Worm (Caenorhabditis elegans) whole organism, L4 larva: ENCODE measurements around the gene ZC250.4.

ENCODE experiments used
- F26F4.8 ChIP-seq: fragments of 200-800 bp; sonication (Bioruptor generic); conservative IDR thresholded peaks from 2 replicates; pipeline ENCODE4 v1.3.6; 2022; ENCODE audit warnings: missing genetic modification characterization, missing compliant biosample characterization
- F44E2.7 ChIP-seq: fragments of 200-800 bp; sonication (Bioruptor generic); IDR thresholded peaks from 2 replicates; pipeline ENCODE4 v2.1.2; 2022; ENCODE audit warnings: missing genetic modification characterization, missing compliant biosample characterization
- F49E8.2 ChIP-seq: sonication (generic microtip); optimal IDR thresholded peaks from 2 replicates; lab custom pipeline; 2016; ENCODE audit warnings: missing compliant biosample characterization, mild to moderate bottlenecking, missing genetic modification characterization, borderline replicate concordance
- R02D3.7 ChIP-seq: fragments of 150-350 bp; sonication (generic microtip); optimal IDR thresholded peaks from 3 replicates; lab custom pipeline; 2014; ENCODE audit warnings: missing biosample characterization, missing genetic modification characterization
- T20F7.1 ChIP-seq: fragments of 200-800 bp; sonication (Bioruptor generic); optimal IDR thresholded peaks from 2 replicates; lab custom pipeline; 2018; ENCODE audit warnings: mild to moderate bottlenecking, missing genetic modification characterization, missing compliant biosample characterization
- T26A8.4 ChIP-seq: fragments of 200-800 bp; sonication (Bioruptor generic); IDR thresholded peaks from 2 replicates; pipeline ENCODE4 v1.3.6; 2022; ENCODE audit warnings: missing genetic modification characterization, missing compliant biosample characterization
- aly-2 ChIP-seq: sonication (generic microtip); optimal IDR thresholded peaks from 2 replicates; lab custom pipeline; 2018; ENCODE audit warnings: missing biosample characterization, missing genetic modification characterization
- attf-4 ChIP-seq: sonication (generic microtip); optimal IDR thresholded peaks from 3 replicates; lab custom pipeline; 2017; ENCODE audit warnings: missing biosample characterization, missing genetic modification characterization
- ceh-32 ChIP-seq: sonication (generic microtip); optimal IDR thresholded peaks from 2 replicates; lab custom pipeline; 2016; ENCODE audit warnings: mild to moderate bottlenecking, missing genetic modification characterization, missing compliant biosample characterization; ENCODE audit not compliant: poor library complexity
- ceh-62 ChIP-seq: sonication (generic microtip); optimal IDR thresholded peaks from 2 replicates; lab custom pipeline; 2017; ENCODE audit warnings: missing biosample characterization, missing genetic modification characterization
- ctbp-1 ChIP-seq: fragments of 200-800 bp; sonication (Bioruptor generic); IDR thresholded peaks from 2 replicates; pipeline ENCODE4 v1.3.6; 2022; ENCODE audit warnings: missing genetic modification reagents, missing genetic modification characterization, missing compliant biosample characterization
- daf-12 ChIP-seq: fragments of 150-350 bp; optimal IDR thresholded peaks from 2 replicates; lab custom pipeline; 2014; ENCODE audit warnings: missing biosample characterization, missing genetic modification reagents, missing genetic modification characterization
- daf-19 ChIP-seq: fragments of 200-800 bp; sonication (Bioruptor generic); conservative IDR thresholded peaks from 2 replicates; pipeline ENCODE4 v1.3.6; 2022; ENCODE audit warnings: missing genetic modification characterization, missing compliant biosample characterization
- dmd-8 ChIP-seq: fragments of 200-800 bp; sonication (Bioruptor generic); IDR thresholded peaks from 2 replicates; pipeline ENCODE4 v1.3.6; 2022; ENCODE audit warnings: missing genetic modification characterization, missing compliant biosample characterization
- dmd-9 ChIP-seq: fragments of 200-800 bp; sonication (Bioruptor generic); IDR thresholded peaks from 2 replicates; pipeline ENCODE4 v1.3.6; 2022; ENCODE audit warnings: missing genetic modification reagents, missing genetic modification characterization, missing compliant biosample characterization
- dpl-1 ChIP-seq: fragments of 150-350 bp; optimal IDR thresholded peaks from 2 replicates; lab custom pipeline; 2014; ENCODE audit warnings: missing biosample characterization, missing genetic modification reagents, missing genetic modification characterization
- duxl-1 ChIP-seq: sonication (generic microtip); optimal IDR thresholded peaks from 2 replicates; lab custom pipeline; 2016; ENCODE audit warnings: mild to moderate bottlenecking, missing genetic modification characterization, moderate library complexity, missing compliant biosample characterization; ENCODE audit not compliant: poor library complexity
- dve-1 ChIP-seq: sonication (generic microtip); optimal IDR thresholded peaks from 2 replicates; lab custom pipeline; 2017; ENCODE audit warnings: antibody characterized with exemption, mild to moderate bottlenecking, missing genetic modification characterization, missing compliant biosample characterization; ENCODE audit not compliant: insufficient read depth
- egl-27 ChIP-seq: sonication (generic microtip); optimal IDR thresholded peaks from 3 replicates; lab custom pipeline; 2017; ENCODE audit warnings: missing biosample characterization, missing genetic modification reagents, missing genetic modification characterization
- fkh-10 ChIP-seq: fragments of 150-350 bp; optimal IDR thresholded peaks from 2 replicates; lab custom pipeline; 2014; ENCODE audit warnings: missing biosample characterization, missing genetic modification reagents, missing genetic modification characterization
- fos-1 ChIP-seq: fragments of 150-350 bp; optimal IDR thresholded peaks from 2 replicates; lab custom pipeline; 2014; ENCODE audit warnings: missing biosample characterization, missing genetic modification characterization
- hif-1 ChIP-seq, 2 experiments: sonication (generic microtip); optimal IDR thresholded peaks; 2 replicates each; lab custom pipeline; 2016 to 2017; ENCODE audit warnings: missing compliant biosample characterization in 2 of 2, missing genetic modification characterization in 2 of 2, missing genetic modification reagents in 2 of 2, missing genotype in 2 of 2, mild to moderate bottlenecking in 1 of 2
- hlh-11 ChIP-seq: fragments of 200-800 bp; sonication (Bioruptor generic); optimal IDR thresholded peaks from 2 replicates; lab custom pipeline; 2018; ENCODE audit warnings: mild to moderate bottlenecking, missing genetic modification characterization, missing compliant biosample characterization
- hlh-30 ChIP-seq: sonication (generic microtip); optimal IDR thresholded peaks from 2 replicates; lab custom pipeline; 2017; ENCODE audit warnings: antibody characterized with exemption, mild to moderate bottlenecking, missing genetic modification characterization, missing compliant biosample characterization; ENCODE audit not compliant: insufficient read depth
- jun-1 ChIP-seq: fragments of 150-350 bp; optimal IDR thresholded peaks from 2 replicates; lab custom pipeline; 2014; ENCODE audit warnings: missing biosample characterization, missing genetic modification reagents, missing genetic modification characterization
- lin-15B ChIP-seq: fragments of 150-350 bp; sonication (generic microtip); optimal IDR thresholded peaks from 3 replicates; lab custom pipeline; 2014; ENCODE audit warnings: missing biosample characterization, missing genetic modification characterization
- lsy-2 ChIP-seq, 2 experiments: fragments of 150-350 bp in 1 of 2; sonication (generic microtip) in 1 of 2; optimal IDR thresholded peaks; 2 replicates each; lab custom pipeline; 2014 to 2017; ENCODE audit warnings: missing biosample characterization in 2 of 2, missing genetic modification characterization in 2 of 2
- madf-5 ChIP-seq, 2 experiments: fragments of 200-800 bp; sonication (Bioruptor generic); IDR thresholded peaks; 2 replicates each; pipeline ENCODE4 v1.3.6; 2022; ENCODE audit warnings: missing compliant biosample characterization in 2 of 2, missing genetic modification characterization in 2 of 2
- madf-9 ChIP-seq: fragments of 200-800 bp; sonication (Bioruptor generic); conservative IDR thresholded peaks from 2 replicates; pipeline ENCODE4 v1.3.6; 2022; ENCODE audit warnings: missing genetic modification reagents, missing genetic modification characterization, missing compliant biosample characterization
- mep-1 ChIP-seq: fragments of 150-350 bp; sonication (generic microtip); optimal IDR thresholded peaks from 3 replicates; lab custom pipeline; 2014; ENCODE audit warnings: missing biosample characterization, missing genetic modification characterization
- nhr-102 ChIP-seq: sonication (generic microtip); optimal IDR thresholded peaks from 2 replicates; lab custom pipeline; 2016; ENCODE audit warnings: mild to moderate bottlenecking, missing genetic modification characterization, moderate library complexity, missing compliant biosample characterization
- nhr-11 ChIP-seq: fragments of 150-350 bp; optimal IDR thresholded peaks from 2 replicates; lab custom pipeline; 2014; ENCODE audit warnings: missing biosample characterization, missing genetic modification characterization
- nhr-237 ChIP-seq: sonication (generic microtip); optimal IDR thresholded peaks from 2 replicates; lab custom pipeline; 2017; ENCODE audit warnings: missing biosample characterization, missing genetic modification characterization
- nhr-28 ChIP-seq: fragments of 150-350 bp; optimal IDR thresholded peaks from 2 replicates; lab custom pipeline; 2014; ENCODE audit warnings: missing biosample characterization, missing genetic modification characterization
- nhr-42 ChIP-seq: fragments of 200-800 bp; sonication (Bioruptor generic); IDR thresholded peaks from 2 replicates; pipeline ENCODE4 v1.3.6; 2022; ENCODE audit warnings: missing genetic modification characterization, missing compliant biosample characterization
- nhr-48 ChIP-seq: sonication (generic microtip); optimal IDR thresholded peaks from 2 replicates; lab custom pipeline; 2016; ENCODE audit warnings: mild to moderate bottlenecking, missing genetic modification characterization, missing compliant biosample characterization
- nhr-77 ChIP-seq: fragments of 150-350 bp; optimal IDR thresholded peaks from 2 replicates; lab custom pipeline; 2014; ENCODE audit warnings: missing biosample characterization, missing genetic modification characterization
- pqm-1 ChIP-seq: sonication (generic microtip); optimal IDR thresholded peaks from 2 replicates; lab custom pipeline; 2017; ENCODE audit warnings: missing biosample characterization, missing genetic modification characterization
- rbr-2 ChIP-seq: sonication (generic microtip); optimal IDR thresholded peaks from 2 replicates; lab custom pipeline; 2016; ENCODE audit warnings: missing genotype, missing genetic modification characterization, missing compliant biosample characterization
- sdz-12 ChIP-seq: fragments of 200-800 bp; sonication (Bioruptor generic); optimal IDR thresholded peaks from 2 replicates; lab custom pipeline; 2018; ENCODE audit warnings: mild to moderate bottlenecking, missing genetic modification characterization, missing compliant biosample characterization
- skn-1 ChIP-seq: fragments of 150-350 bp; optimal IDR thresholded peaks from 2 replicates; lab custom pipeline; 2014; ENCODE audit warnings: missing biosample characterization, missing genetic modification characterization
- spr-3 ChIP-seq: fragments of 200-800 bp; sonication (Bioruptor generic); optimal IDR thresholded peaks from 2 replicates; lab custom pipeline; 2018; ENCODE audit warnings: mild to moderate bottlenecking, missing genetic modification characterization, missing compliant biosample characterization
- unc-130 ChIP-seq: sonication (generic microtip); optimal IDR thresholded peaks from 2 replicates; lab custom pipeline; 2016; ENCODE audit warnings: missing genetic modification reagents, missing genetic modification characterization, missing compliant biosample characterization
- unc-62 ChIP-seq, 3 experiments: fragments of 150-350 bp in 1 of 3; sonication (generic microtip); optimal IDR thresholded peaks in 2 of 3; peaks in 1 of 3; 1 replicate in 1 of 3; 2 replicates in 2 of 3; lab custom pipeline; 2014 to 2017; ENCODE audit warnings: missing biosample characterization in 3 of 3, missing genetic modification characterization in 3 of 3, missing genetic modification reagents in 3 of 3, missing genotype in 1 of 3
- zfp-2 ChIP-seq: sonication (generic microtip); optimal IDR thresholded peaks from 2 replicates; lab custom pipeline; 2016; ENCODE audit warnings: mild to moderate bottlenecking, missing genetic modification characterization, missing compliant biosample characterization
- ztf-11 ChIP-seq: fragments of 150-350 bp; optimal IDR thresholded peaks from 2 replicates; lab custom pipeline; 2014; ENCODE audit warnings: missing biosample characterization, missing genetic modification characterization
- ztf-7 ChIP-seq: fragments of 150-350 bp; optimal IDR thresholded peaks from 2 replicates; lab custom pipeline; 2014; ENCODE audit warnings: missing biosample characterization, missing genetic modification characterization

Gene ZC250.4

ce11 chrV:5845669-5846189, 32.8 kb upstream of the ZC250.4 start, which contains the start of gene F26F12.3 (continued):
- TF ChIP-seq R02D3.7 (tag; lab: Kevin White, UChicago), result no peak
- no peak for TF ChIP-seq F44E2.7 (GFP tag; lab: Robert Waterston, UW)
- TF ChIP-seq ceh-32 (tag; lab: Kevin White, UChicago), result no peak
- peak; percentile 88 for TF ChIP-seq nhr-28 (tag; lab: Kevin White, UChicago)
- TF ChIP-seq lsy-2 (tag; optimal IDR thresholded peaks at IDR 0.05; lab: Kevin White, UChicago), result peak in 1 of 2 experiments; percentile 63
- peak; percentile 43 for TF ChIP-seq nhr-102 (tag; lab: Kevin White, UChicago)
- peak; percentile 84 for TF ChIP-seq nhr-11
- peak; percentile 88 for TF ChIP-seq nhr-48 (tag; lab: Kevin White, UChicago)
- TF ChIP-seq nhr-237, result no peak
- TF ChIP-seq hlh-11 (tag; lab: Kevin White, UChicago), result peak; percentile 91
- peak; percentile 67 for TF ChIP-seq dve-1 (tag; lab: Kevin White, UChicago)
- peak; percentile 85 for TF ChIP-seq nhr-77 (tag; lab: Kevin White, UChicago)
- TF ChIP-seq egl-27 (tag; lab: Kevin White, UChicago), result no peak
- no peak for TF ChIP-seq daf-19 (GFP tag; lab: Robert Waterston, UW)
- peak; percentile 70 for TF ChIP-seq fkh-10 (GFP tag; lab: Kevin White, UChicago)
- peak; percentile 59 for TF ChIP-seq pqm-1
- peak; percentile 69 for TF ChIP-seq mep-1 (tag; lab: Kevin White, UChicago)
- peak in 1 of 2 experiments; percentile 64 for TF ChIP-seq hif-1 (tag; optimal IDR thresholded peaks at IDR 0.05; lab: Kevin White, UChicago)

DNA sequence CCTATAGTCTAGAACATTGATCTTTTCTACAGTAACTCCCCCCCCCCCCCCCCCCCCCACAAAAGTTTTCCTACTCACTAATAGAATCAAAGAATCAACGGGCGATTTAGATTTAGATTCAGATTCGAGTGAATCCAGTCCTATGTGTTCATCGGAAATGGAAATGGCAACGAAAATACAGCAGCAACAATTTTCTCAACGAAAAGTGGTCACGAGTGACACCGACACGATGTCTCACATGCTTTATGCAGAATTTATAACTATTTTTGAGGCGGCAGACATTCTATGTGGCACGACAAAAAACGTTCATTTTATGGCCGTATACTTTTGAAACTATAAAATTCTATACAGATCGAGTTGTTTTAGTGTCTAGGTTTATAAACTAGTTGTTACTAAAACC, 32.2 kb upstream of the ZC250.4 start:
- TF ChIP-seq jun-1 (no peak), dmd-8 (GFP tag; lab: Robert Waterston, UW) (no peak), attf-4 (tag; lab: Kevin White, UChicago) (no peak), nhr-77 (tag; lab: Kevin White, UChicago) (no peak), madf-9 (GFP tag; lab: Robert Waterston, UW) (no peak), hlh-30 (peak; percentile 85), daf-12 (tag; lab: Kevin White, UChicago) (no peak), dmd-9 (GFP tag; lab: Robert Waterston, UW) (no peak), madf-5 (GFP tag; IDR thresholded peaks at IDR 0.05; lab: Robert Waterston, UW) (no peak)
- TF ChIP-seq, all 104 proteins: peak for 1

- TF ChIP-seq nhr-28 (tag; lab: Kevin White, UChicago) (peak; percentile 98), dmd-9 (GFP tag; lab: Robert Waterston, UW) (no peak), hif-1 (tag; optimal IDR thresholded peaks at IDR 0.05; lab: Kevin White, UChicago) (peak in 1 of 2 experiments; percentile 18), sdz-12 (GFP tag; lab: Kevin White, UChicago) (no peak), dpl-1 (GFP tag; lab: Kevin White, UChicago) (peak; percentile 43), aly-2 (tag; lab: Kevin White, UChicago) (no peak), unc-62 (GFP tag; optimal IDR thresholded peaks at IDR 0.05 in 1 of 2; lab: Kevin White, UChicago) (peak in 1 of 2 experiments; percentile 99), unc-62 (tag; optimal IDR thresholded peaks at IDR 0.05; lab: Kevin White, UChicago) (no peak), zfp-2 (tag; lab: Kevin White, UChicago) (no peak), spr-3 (no peak), ztf-11 (no peak), ceh-62 (tag; lab: Kevin White, UChicago) (no peak), rbr-2 (tag; lab: Kevin White, UChicago) (no peak), unc-130 (GFP tag; lab: Kevin White, UChicago) (no peak), F49E8.2 (tag; lab: Kevin White, UChicago) (no peak), F26F4.8 (GFP tag; lab: Robert Waterston, UW) (no peak), nhr-42 (GFP tag; lab: Robert Waterston, UW) (peak; percentile 60; the same call in 1 of the 2 replicates), R02D3.7 (tag; lab: Kevin White, UChicago) (no peak), duxl-1 (tag; lab: Kevin White, UChicago) (no peak), ztf-7 (no peak), hlh-11 (tag; lab: Kevin White, UChicago) (peak; percentile 94), fos-1 (tag; lab: Kevin White, UChicago) (no peak), lin-15B (tag; lab: Kevin White, UChicago) (no peak), T26A8.4 (GFP tag; lab: Robert Waterston, UW) (peak; percentile 33; the same call in 1 of the 2 replicates), ctbp-1 (GFP tag; lab: Robert Waterston, UW) (no peak; the same call in 1 of the 2 replicates), T20F7.1 (GFP tag; lab: Kevin White, UChicago) (peak; percentile 59), egl-27 (tag; lab: Kevin White, UChicago) (no peak), skn-1 (no peak), ceh-32 (tag; lab: Kevin White, UChicago) (no peak)
Measured at ce11 chrV:5844349-5844760, 31.4 kb upstream of the ZC250.4 start.
